Worm (Caenorhabditis elegans) whole organism, L1 larva: ENCODE measurements around the gene scl-1.

Experiments
- ama-1 ChIP-seq: fragments of 150-350 bp; optimal IDR thresholded peaks from 2 replicates; lab custom pipeline; 2014
- efl-1 ChIP-seq, 4 experiments: fragments of 150-350 bp; optimal IDR thresholded peaks in 3 of 4; peaks in 1 of 4; 1 replicate in 1 of 4; 2 replicates in 3 of 4; lab custom pipeline; 2014; ENCODE audit warnings: missing biosample characterization in 2 of 4, missing genetic modification characterization in 2 of 4, missing genetic modification reagents in 2 of 4
- egl-13 ChIP-seq: sonication (generic microtip); optimal IDR thresholded peaks from 2 replicates; lab custom pipeline; 2016; ENCODE audit warnings: missing genotype, missing genetic modification reagents, missing genetic modification characterization, missing compliant biosample characterization
- fkh-10 ChIP-seq: sonication (generic microtip); optimal IDR thresholded peaks from 2 replicates; lab custom pipeline; 2017; ENCODE audit warnings: missing biosample characterization, missing genetic modification reagents, missing genetic modification characterization
- fkh-8 ChIP-seq: sonication (generic microtip); optimal IDR thresholded peaks from 2 replicates; lab custom pipeline; 2016; ENCODE audit warnings: mild to moderate bottlenecking, missing genetic modification characterization, missing compliant biosample characterization
- fos-1 ChIP-seq: fragments of 150-350 bp; optimal IDR thresholded peaks from 2 replicates; lab custom pipeline; 2014; ENCODE audit warnings: missing biosample characterization, missing genetic modification characterization
- irx-1 ChIP-seq: sonication (generic microtip); optimal IDR thresholded peaks from 2 replicates; lab custom pipeline; 2016; ENCODE audit warnings: missing genetic modification characterization, missing compliant biosample characterization
- nhr-77 ChIP-seq: fragments of 150-350 bp; optimal IDR thresholded peaks from 2 replicates; lab custom pipeline; 2014; ENCODE audit warnings: missing biosample characterization, missing genetic modification characterization
- pqm-1 ChIP-seq: sonication (generic microtip); optimal IDR thresholded peaks from 3 replicates; lab custom pipeline; 2017; ENCODE audit warnings: missing biosample characterization, missing genetic modification characterization
- skn-1 ChIP-seq: fragments of 150-350 bp; optimal IDR thresholded peaks from 2 replicates; lab custom pipeline; 2014; ENCODE audit warnings: missing biosample characterization, missing genetic modification characterization
- unc-62 ChIP-seq: fragments of 150-350 bp; optimal IDR thresholded peaks from 2 replicates; lab custom pipeline; 2014; ENCODE audit warnings: missing biosample characterization, missing genetic modification reagents, missing genetic modification characterization
- unc-86 ChIP-seq: sonication (generic microtip); optimal IDR thresholded peaks from 2 replicates; lab custom pipeline; 2016; ENCODE audit warnings: missing genetic modification characterization, missing compliant biosample characterization

DNA sequence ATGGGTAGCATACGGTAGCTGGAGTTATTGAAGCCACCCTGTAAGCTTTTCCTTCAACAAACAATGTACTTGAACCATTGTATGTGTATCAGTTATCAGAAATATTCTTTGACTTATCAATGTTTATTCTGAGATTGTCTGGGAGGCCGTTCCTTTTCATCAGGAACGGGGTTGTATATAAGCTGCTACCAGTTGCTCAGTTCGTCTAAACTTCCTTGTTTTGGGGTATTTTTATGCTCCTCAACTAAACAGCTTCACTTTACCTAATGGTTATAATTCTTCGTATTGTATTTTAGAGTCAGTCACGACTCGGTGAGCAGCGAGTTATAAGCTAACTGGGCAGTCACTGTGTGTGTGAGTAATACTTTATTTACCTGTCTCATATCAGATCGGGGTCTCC lies 29.5 kb downstream of the scl-1 start:
- TF ChIP-seq unc-62 (GFP tag; lab: Kevin White, UChicago) (no peak), fkh-10 (no peak), ama-1 (lab: Kevin White, UChicago) (no peak), fos-1 (tag; lab: Kevin White, UChicago) (no peak), skn-1 (tag; lab: Kevin White, UChicago) (no peak), egl-13 (no peak), irx-1 (tag; lab: Kevin White, UChicago) (no peak), fkh-8 (no peak), nhr-77 (no peak), efl-1 (optimal IDR thresholded peaks at IDR 0.05; lab: Kevin White, UChicago) (no peak), efl-1 (GFP tag; optimal IDR thresholded peaks at IDR 0.05 in 1 of 2; lab: Kevin White, UChicago) (no peak), pqm-1 (tag; lab: Kevin White, UChicago) (no peak), unc-86 (tag; lab: Kevin White, UChicago) (no peak)
